Fruit fly (Drosophila melanogaster): Measurements from ENCODE around the gene robl37BC.

Gene robl37BC

DNA sequence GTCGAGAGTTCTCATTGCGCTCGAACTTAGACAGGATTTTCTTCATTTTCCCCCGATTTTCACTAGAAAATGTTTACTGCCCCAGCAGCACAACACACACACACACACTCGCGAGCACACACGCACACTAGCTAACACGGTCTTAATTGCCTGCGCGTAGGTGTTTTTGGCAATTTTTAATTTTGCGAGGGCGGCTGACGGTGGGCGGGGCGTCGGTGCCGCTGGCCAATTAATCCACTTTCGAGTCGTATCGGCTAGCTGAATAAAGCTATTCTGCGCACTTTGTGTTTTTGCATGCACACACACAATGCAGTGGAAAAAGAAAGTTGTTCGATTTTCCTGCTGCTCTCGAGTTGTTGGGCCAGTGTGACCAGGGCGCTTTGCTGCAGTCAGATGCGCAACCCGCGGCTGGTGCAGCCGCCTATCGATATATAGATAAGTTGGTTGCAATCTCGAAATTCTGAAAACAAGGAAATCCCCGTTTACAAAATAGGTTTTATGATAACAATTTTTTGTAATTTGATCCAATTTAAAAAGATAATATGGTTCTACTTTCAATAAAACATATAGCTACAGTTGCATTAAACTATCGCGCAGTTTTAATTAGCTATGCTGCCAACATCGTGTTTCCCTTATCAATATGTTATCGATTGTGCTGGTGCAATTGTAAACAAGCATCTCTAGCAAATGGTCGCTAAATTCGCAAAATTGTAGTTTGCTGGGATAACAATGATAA lies 42.1 kb upstream of the robl37BC start, which contains the start of the genes Nak and Tango6 (continued):
- TF ChIP-seq CG31365 (tag; optimal IDR thresholded peaks at IDR 0.05), result no peak
- TF ChIP-seq CoRest (tag; optimal IDR thresholded peaks at IDR 0.05), result peak; percentile 65
- TF ChIP-seq peb (GFP tag; IDR thresholded peaks at IDR 0.05), result no peak
- no peak for TF ChIP-seq jigr1 (GFP tag; IDR thresholded peaks at IDR 0.05)
- peak; percentile 98 for TF ChIP-seq Scr (GFP tag; IDR thresholded peaks at IDR 0.05; ENCODE audit: partially characterized antibody)
- no peak for TF ChIP-seq ci (GFP tag; IDR thresholded peaks at IDR 0.05)
- no peak for TF ChIP-seq az2 (GFP tag; optimal IDR thresholded peaks at IDR 0.05)
- no peak for TF ChIP-seq CG10147 (GFP tag; optimal IDR thresholded peaks at IDR 0.05)
- no peak for TF ChIP-seq usp (GFP tag; optimal IDR thresholded peaks at IDR 0.05)
- no peak for TF ChIP-seq z (GFP tag; IDR thresholded peaks at IDR 0.05)
- TF ChIP-seq inv (GFP tag; IDR thresholded peaks at IDR 0.05; ENCODE audit: partially characterized antibody), result peak; percentile 93
- TF ChIP-seq CG10979 (tag; optimal IDR thresholded peaks at IDR 0.05), result no peak
- no peak for TF ChIP-seq HLH3B (GFP tag; IDR thresholded peaks at IDR 0.05)
- peak; percentile 77 for TF ChIP-seq CG30020 (tag; optimal IDR thresholded peaks at IDR 0.05)
- peak; percentile 85 for TF ChIP-seq trem (tag; optimal IDR thresholded peaks at IDR 0.05)
- TF ChIP-seq CG7745 (tag; optimal IDR thresholded peaks at IDR 0.05), result no peak
- no peak for TF ChIP-seq sima (GFP tag; optimal IDR thresholded peaks at IDR 0.05)
- peak; percentile 80 for TF ChIP-seq gfzf (GFP tag; optimal IDR thresholded peaks at IDR 0.05)
- no peak for TF ChIP-seq Sox102F (GFP tag; optimal IDR thresholded peaks at IDR 0.05)
- TF ChIP-seq Spps (tag; optimal IDR thresholded peaks at IDR 0.05), result no peak
- no peak for TF ChIP-seq dimm (GFP tag; IDR thresholded peaks at IDR 0.05)
- peak; percentile 89 for TF ChIP-seq sens (GFP tag)
- peak; percentile 95 for TF ChIP-seq CG14860 (GFP tag; IDR thresholded peaks at IDR 0.05; ENCODE audit: partially characterized antibody)
- TF ChIP-seq pfk (GFP tag; optimal IDR thresholded peaks at IDR 0.05), result no peak
- TF ChIP-seq lola (GFP tag; optimal IDR thresholded peaks at IDR 0.05), result peak in 1 of 3 experiments; percentile 50
- TF ChIP-seq lbe (GFP tag; optimal IDR thresholded peaks at IDR 0.05), result peak; percentile 35
- no peak for TF ChIP-seq slp2 (GFP tag; optimal IDR thresholded peaks at IDR 0.05)
- TF ChIP-seq dmrt99B (tag; optimal IDR thresholded peaks at IDR 0.05), result no peak
- TF ChIP-seq gcm (GFP tag; optimal IDR thresholded peaks at IDR 0.05), result peak; percentile 8
- TF ChIP-seq CG10321 (GFP tag; IDR thresholded peaks at IDR 0.05), result peak; percentile 27; the same call in 1 of the 2 replicates
- TF ChIP-seq Oaz (GFP tag; IDR thresholded peaks at IDR 0.05), result no peak
- TF ChIP-seq Hr78 (GFP tag; optimal IDR thresholded peaks at IDR 0.05), result no peak
- no peak for TF ChIP-seq CG17328 (GFP tag; IDR thresholded peaks at IDR 0.05)
- TF ChIP-seq E2f2 (GFP tag; IDR thresholded peaks at IDR 0.05), result peak; percentile 45
- no peak for TF ChIP-seq CG14014 (GFP tag; IDR thresholded peaks at IDR 0.05)
- TF ChIP-seq ab (GFP tag; optimal IDR thresholded peaks at IDR 0.05), result no peak
- TF ChIP-seq GATAe (GFP tag; conservative IDR thresholded peaks at IDR 0.05), result peak; percentile 50; the same call in 1 of the 2 replicates
- no peak for TF ChIP-seq Mes4 (GFP tag; optimal IDR thresholded peaks at IDR 0.05)
- TF ChIP-seq scrt (GFP tag; optimal IDR thresholded peaks at IDR 0.05), result no peak
- TF ChIP-seq kni (GFP tag; optimal IDR thresholded peaks at IDR 0.05), result no peak
- no peak for TF ChIP-seq Six4 (GFP tag; optimal IDR thresholded peaks at IDR 0.05)
- no peak for TF ChIP-seq zf30C (GFP tag; optimal IDR thresholded peaks at IDR 0.05)
- no peak for TF ChIP-seq CG11560 (tag; IDR thresholded peaks at IDR 0.05)
- 0 out of 2 replicates have a peak, but pooled peaks have one; percentile 25 for TF ChIP-seq seq (GFP tag; IDR thresholded peaks at IDR 0.05)
- TF ChIP-seq jing (GFP tag; optimal IDR thresholded peaks at IDR 0.05), result no peak
- no peak for TF ChIP-seq Mrtf (GFP tag; IDR thresholded peaks at IDR 0.05)
- TF ChIP-seq trh (GFP tag; optimal IDR thresholded peaks at IDR 0.05), result no peak
- TF ChIP-seq Hr51 (GFP tag; optimal IDR thresholded peaks at IDR 0.05), result peak in 1 of 2 experiments; percentile 18
- no peak for TF ChIP-seq ase (GFP tag; IDR thresholded peaks at IDR 0.05)

Measured in whole organism, embryonic.